Fruit fly (Drosophila melanogaster) whole organism, adult: ENCODE data around the gene CG9663.

Experiments
- CG12768 ChIP-seq: fragments of 200-800 bp; sonication (Bioruptor generic); optimal IDR thresholded peaks from 2 replicates; lab custom pipeline; 2017; ENCODE audit warnings: missing biosample characterization, missing genetic modification characterization, mild to moderate bottlenecking, moderate library complexity, missing genetic modification reagents
- CG1620 ChIP-seq: fragments of 200-800 bp; sonication (Bioruptor generic); optimal IDR thresholded peaks from 2 replicates; lab custom pipeline; 2016; ENCODE audit warnings: missing biosample characterization, missing genetic modification characterization
- Crg-1 ChIP-seq: fragments of 200-800 bp; sonication (Bioruptor generic); optimal IDR thresholded peaks from 2 replicates; lab custom pipeline; 2016; ENCODE audit warnings: missing biosample characterization, missing genetic modification characterization
- tj ChIP-seq: fragments of 200-800 bp; sonication (Bioruptor generic); optimal IDR thresholded peaks from 3 replicates; lab custom pipeline; 2017; ENCODE audit warnings: missing biosample characterization, mild to moderate bottlenecking, missing genetic modification characterization, moderate library complexity

DNA sequence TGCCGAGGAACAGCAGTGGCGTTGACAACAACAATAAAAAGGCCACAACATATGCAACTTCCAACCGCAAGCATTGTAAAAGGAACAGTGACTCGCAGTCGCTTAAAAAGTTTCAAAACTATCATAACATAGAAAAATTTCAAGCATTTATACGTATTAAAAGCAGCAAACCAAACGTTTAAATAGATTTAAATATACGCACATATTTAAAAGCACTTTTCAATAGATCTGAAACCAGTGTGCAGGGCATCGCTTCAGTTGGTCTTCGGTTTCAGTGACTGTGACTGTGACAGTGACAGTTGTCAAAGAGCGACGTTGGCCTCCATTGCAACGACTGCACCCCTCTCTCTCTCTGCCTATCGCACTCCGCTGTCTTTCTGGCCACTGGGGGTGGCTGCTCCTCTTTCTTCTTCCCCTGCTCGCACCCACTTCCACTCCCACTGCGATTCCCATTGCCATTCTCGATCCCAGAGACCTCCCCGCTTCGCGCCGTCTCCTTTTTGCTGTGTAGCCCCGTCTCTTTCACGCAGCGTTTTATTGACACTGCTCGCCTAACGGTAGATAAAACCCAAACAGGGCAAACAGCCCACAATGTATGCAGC is 45.3 kb upstream of the CG9663 start:
- TF ChIP-seq Crg-1 (no peak), tj (GFP tag; lab: Kevin White, UChicago) (peak; percentile 58), CG1620 (GFP tag; lab: Kevin White, UChicago) (no peak), CG12768 (GFP tag; lab: Kevin White, UChicago) (peak; percentile 65)
